Worm (Caenorhabditis elegans) whole organism, L1 larva: ENCODE data around the gene F48C5.2.

Experiments
- alr-1 ChIP-seq: fragments of 200-800 bp; sonication (Bioruptor generic); optimal IDR thresholded peaks from 2 replicates; lab custom pipeline; 2018; ENCODE audit warnings: borderline replicate concordance, mild to moderate bottlenecking, missing genetic modification characterization, missing compliant biosample characterization
- ama-1 ChIP-seq: fragments of 150-350 bp; optimal IDR thresholded peaks from 2 replicates; lab custom pipeline; 2014
- blmp-1 ChIP-seq: fragments of 150-350 bp; optimal IDR thresholded peaks from 2 replicates; lab custom pipeline; 2014; ENCODE audit warnings: missing biosample characterization, missing genetic modification characterization
- ceh-8 ChIP-seq: fragments of 200-800 bp; sonication (Bioruptor generic); optimal IDR thresholded peaks from 2 replicates; lab custom pipeline; 2018; ENCODE audit warnings: mild to moderate bottlenecking, missing genetic modification characterization, moderate library complexity, missing compliant biosample characterization
- ceh-88 ChIP-seq: fragments of 200-800 bp; sonication (Bioruptor generic); IDR thresholded peaks from 2 replicates; pipeline ENCODE4 v1.3.6; 2022; ENCODE audit warnings: missing genetic modification characterization, missing compliant biosample characterization
- ces-1 ChIP-seq: fragments of 150-350 bp; optimal IDR thresholded peaks from 2 replicates; lab custom pipeline; 2014; ENCODE audit warnings: missing biosample characterization, missing genetic modification reagents, missing genetic modification characterization
- dsc-1 ChIP-seq: sonication (generic microtip); optimal IDR thresholded peaks from 2 replicates; lab custom pipeline; 2016; ENCODE audit warnings: mild to moderate bottlenecking, missing genetic modification characterization, missing compliant biosample characterization
- efl-1 ChIP-seq, 4 experiments: fragments of 150-350 bp; optimal IDR thresholded peaks in 3 of 4; peaks in 1 of 4; 1 replicate in 1 of 4; 2 replicates in 3 of 4; lab custom pipeline; 2014; ENCODE audit warnings: missing biosample characterization in 2 of 4, missing genetic modification characterization in 2 of 4, missing genetic modification reagents in 2 of 4
- elt-2 ChIP-seq: sonication (generic microtip); optimal IDR thresholded peaks from 2 replicates; lab custom pipeline; 2016; ENCODE audit warnings: missing genetic modification characterization, mild to moderate bottlenecking, inconsistent platforms, missing compliant biosample characterization, missing genetic modification reagents
- elt-3 ChIP-seq, 6 experiments: fragments of 150-350 bp in 1 of 6; sonication (generic microtip); optimal IDR thresholded peaks; 2 replicates each; lab custom pipeline; 2017 to 2018; ENCODE audit warnings: missing biosample characterization in 6 of 6, missing genetic modification characterization in 6 of 6, inconsistent platforms in 1 of 6
- ets-5 ChIP-seq: fragments of 200-800 bp; sonication (Bioruptor generic); IDR thresholded peaks from 2 replicates; pipeline ENCODE4 v1.3.6; 2022; ENCODE audit warnings: missing genetic modification characterization, missing compliant biosample characterization
- fos-1 ChIP-seq: fragments of 150-350 bp; optimal IDR thresholded peaks from 2 replicates; lab custom pipeline; 2014; ENCODE audit warnings: missing biosample characterization, missing genetic modification characterization
- hlh-17 ChIP-seq: fragments of 200-800 bp; sonication (Bioruptor generic); optimal IDR thresholded peaks from 2 replicates; lab custom pipeline; 2018; ENCODE audit warnings: missing genetic modification characterization, mild to moderate bottlenecking, missing compliant biosample characterization, moderate library complexity, borderline replicate concordance
- hpl-2 ChIP-seq: fragments of 150-350 bp; optimal IDR thresholded peaks from 2 replicates; lab custom pipeline; 2014; ENCODE audit warnings: missing biosample characterization, missing genetic modification reagents, missing genetic modification characterization
- jun-1 ChIP-seq: fragments of 150-350 bp; optimal IDR thresholded peaks from 2 replicates; lab custom pipeline; 2014; ENCODE audit warnings: missing biosample characterization, missing genetic modification reagents, missing genetic modification characterization
- lin-13 ChIP-seq: fragments of 150-350 bp; optimal IDR thresholded peaks from 2 replicates; lab custom pipeline; 2014; ENCODE audit warnings: missing biosample characterization, missing genetic modification reagents, missing genetic modification characterization
- lin-14 ChIP-seq: fragments of 200-800 bp; sonication (Bioruptor generic); optimal IDR thresholded peaks from 2 replicates; lab custom pipeline; 2018; ENCODE audit warnings: mild to moderate bottlenecking, missing genetic modification characterization, moderate library complexity, missing compliant biosample characterization
- lin-35 ChIP-seq, 2 experiments: fragments of 150-350 bp; optimal IDR thresholded peaks; 2 replicates each; lab custom pipeline; 2014; ENCODE audit warnings: missing biosample characterization in 2 of 2, missing genetic modification characterization in 2 of 2, missing genetic modification reagents in 2 of 2
- lin-39 ChIP-seq: fragments of 150-350 bp; optimal IDR thresholded peaks from 2 replicates; lab custom pipeline; 2014; ENCODE audit warnings: missing biosample characterization, missing genetic modification reagents, missing genetic modification characterization
- lir-3 ChIP-seq: sonication (generic microtip); optimal IDR thresholded peaks from 2 replicates; lab custom pipeline; 2016; ENCODE audit warnings: mild to moderate bottlenecking, missing genetic modification characterization, moderate library complexity, missing compliant biosample characterization; ENCODE audit not compliant: poor library complexity
- lsy-2 ChIP-seq, 2 experiments: fragments of 150-350 bp; optimal IDR thresholded peaks; 2 replicates each; lab custom pipeline; 2014; ENCODE audit warnings: missing biosample characterization in 2 of 2, missing genetic modification characterization in 2 of 2
- mdl-1 ChIP-seq, 2 experiments: fragments of 150-350 bp; optimal IDR thresholded peaks; 2 replicates each; lab custom pipeline; 2014 to 2017; ENCODE audit warnings: missing biosample characterization in 2 of 2, missing genetic modification characterization in 2 of 2, inconsistent platforms in 1 of 2
- mef-2 ChIP-seq: fragments of 150-350 bp; optimal IDR thresholded peaks from 2 replicates; lab custom pipeline; 2014; ENCODE audit warnings: missing biosample characterization, missing genetic modification characterization
- nhr-12 ChIP-seq: sonication (generic microtip); optimal IDR thresholded peaks from 2 replicates; lab custom pipeline; 2017; ENCODE audit warnings: missing biosample characterization, missing genetic modification characterization
- nhr-28 ChIP-seq: fragments of 150-350 bp; optimal IDR thresholded peaks from 2 replicates; lab custom pipeline; 2014; ENCODE audit warnings: missing biosample characterization, missing genetic modification characterization
- nhr-77 ChIP-seq: fragments of 150-350 bp; optimal IDR thresholded peaks from 2 replicates; lab custom pipeline; 2014; ENCODE audit warnings: missing biosample characterization, missing genetic modification characterization
- nhr-90 ChIP-seq: sonication (generic microtip); optimal IDR thresholded peaks from 2 replicates; lab custom pipeline; 2016; ENCODE audit warnings: mild to moderate bottlenecking, missing genetic modification characterization, missing compliant biosample characterization; ENCODE audit not compliant: poor library complexity
- pag-3 ChIP-seq: sonication (generic microtip); optimal IDR thresholded peaks from 2 replicates; lab custom pipeline; 2017; ENCODE audit warnings: missing genetic modification characterization, mild to moderate bottlenecking, missing compliant biosample characterization, antibody characterized with exemption, borderline replicate concordance; ENCODE audit not compliant: insufficient read depth
- rnt-1 ChIP-seq: sonication (generic microtip); optimal IDR thresholded peaks from 2 replicates; lab custom pipeline; 2016; ENCODE audit warnings: mild to moderate bottlenecking, missing genetic modification characterization, moderate library complexity, missing compliant biosample characterization
- snu-23 ChIP-seq: sonication (generic microtip); optimal IDR thresholded peaks from 2 replicates; lab custom pipeline; 2016; ENCODE audit warnings: missing genetic modification characterization, missing compliant biosample characterization
- sup-37 ChIP-seq: fragments of 200-800 bp; sonication (Bioruptor generic); optimal IDR thresholded peaks from 2 replicates; lab custom pipeline; 2018; ENCODE audit warnings: mild to moderate bottlenecking, missing genetic modification characterization, missing compliant biosample characterization
- swsn-7 ChIP-seq: sonication (generic microtip); optimal IDR thresholded peaks from 2 replicates; lab custom pipeline; 2016; ENCODE audit warnings: missing genetic modification characterization, missing compliant biosample characterization
- unc-130 ChIP-seq: fragments of 150-350 bp; optimal IDR thresholded peaks from 2 replicates; lab custom pipeline; 2017; ENCODE audit warnings: missing biosample characterization, missing genetic modification characterization, inconsistent platforms
- unc-86 ChIP-seq: sonication (generic microtip); optimal IDR thresholded peaks from 2 replicates; lab custom pipeline; 2016; ENCODE audit warnings: missing genetic modification characterization, missing compliant biosample characterization
- vab-15 ChIP-seq: sonication (generic microtip); optimal IDR thresholded peaks from 2 replicates; lab custom pipeline; 2017; ENCODE audit warnings: missing genotype, mild to moderate bottlenecking, missing genetic modification characterization, missing compliant biosample characterization
- zag-1 ChIP-seq: fragments of 150-350 bp; optimal IDR thresholded peaks from 2 replicates; lab custom pipeline; 2014; ENCODE audit warnings: missing biosample characterization, missing genetic modification characterization
- ztf-4 ChIP-seq: fragments of 150-350 bp; optimal IDR thresholded peaks from 2 replicates; lab custom pipeline; 2014; ENCODE audit warnings: missing biosample characterization, missing genetic modification characterization

F48C5.2 gene

ce11 chrX:11471893-11472292 lies 17.8 kb upstream of the F48C5.2 start (continued):
- TF ChIP-seq jun-1 (no peak), nhr-90 (tag; lab: Kevin White, UChicago) (no peak), mef-2 (tag; lab: Kevin White, UChicago) (no peak), nhr-28 (tag; lab: Kevin White, UChicago) (no peak), ces-1 (GFP tag; lab: Kevin White, UChicago) (no peak), lir-3 (tag; lab: Kevin White, UChicago) (no peak), hpl-2 (GFP tag; lab: Kevin White, UChicago) (no peak), lin-14 (peak; percentile 96), swsn-7 (tag; lab: Kevin White, UChicago) (peak; percentile 25), zag-1 (tag; lab: Kevin White, UChicago) (no peak), lin-13 (GFP tag; lab: Kevin White, UChicago) (no peak), vab-15 (tag; lab: Kevin White, UChicago) (no peak), mdl-1 (tag; optimal IDR thresholded peaks at IDR 0.05; lab: Kevin White, UChicago) (peak in 1 of 2 experiments; percentile 88), unc-86 (peak; percentile 51), dsc-1 (tag; lab: Kevin White, UChicago) (no peak), alr-1 (tag; lab: Kevin White, UChicago) (no peak), nhr-12 (no peak), sup-37 (GFP tag; lab: Kevin White, UChicago) (no peak), rnt-1 (tag; lab: Kevin White, UChicago) (peak; percentile 24), ztf-4 (peak; percentile 29), pag-3 (tag; lab: Kevin White, UChicago) (no peak), unc-130 (peak; percentile 32), ceh-8 (GFP tag; lab: Kevin White, UChicago) (no peak), efl-1 (optimal IDR thresholded peaks at IDR 0.05; lab: Kevin White, UChicago) (no peak), efl-1 (GFP tag; optimal IDR thresholded peaks at IDR 0.05 in 1 of 2; lab: Kevin White, UChicago) (peak; percentile 8 to 91), nhr-77 (tag; lab: Kevin White, UChicago) (no peak), ets-5 (GFP tag; lab: Robert Waterston, UW) (no peak), lin-39 (tag; lab: Kevin White, UChicago) (no peak)

DNA sequence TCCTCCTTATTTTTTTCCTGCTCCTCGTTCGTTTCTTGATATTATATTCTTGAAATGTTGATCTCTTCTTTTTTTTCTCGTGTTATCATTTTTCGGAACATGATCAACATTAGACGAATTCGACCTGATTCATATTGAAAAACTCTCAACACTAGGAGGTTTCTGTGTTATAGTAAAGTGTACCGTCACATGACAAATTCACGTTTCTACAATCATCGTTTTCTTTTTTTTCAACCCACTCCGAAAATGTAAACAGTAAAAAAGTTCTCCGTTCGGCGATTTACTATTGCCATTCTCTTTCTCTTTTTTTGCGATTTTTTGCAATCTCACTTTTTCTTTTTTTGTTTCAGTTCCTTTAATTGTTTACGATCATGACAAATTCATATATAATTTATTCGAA lies 17.3 kb upstream of the F48C5.2 start:
- TF ChIP-seq ama-1 (no peak), elt-3 (tag; optimal IDR thresholded peaks at IDR 0.05; lab: Kevin White, UChicago) (peak in 1 of 6 experiments; percentile 20), lsy-2 (tag; optimal IDR thresholded peaks at IDR 0.05; lab: Kevin White, UChicago) (no peak), snu-23 (GFP tag; lab: Kevin White, UChicago) (no peak), lin-35 (GFP tag; optimal IDR thresholded peaks at IDR 0.05; lab: Kevin White, UChicago) (peak in 1 of 2 experiments; percentile 22), blmp-1 (tag; lab: Kevin White, UChicago) (peak; percentile 9)

DNA sequence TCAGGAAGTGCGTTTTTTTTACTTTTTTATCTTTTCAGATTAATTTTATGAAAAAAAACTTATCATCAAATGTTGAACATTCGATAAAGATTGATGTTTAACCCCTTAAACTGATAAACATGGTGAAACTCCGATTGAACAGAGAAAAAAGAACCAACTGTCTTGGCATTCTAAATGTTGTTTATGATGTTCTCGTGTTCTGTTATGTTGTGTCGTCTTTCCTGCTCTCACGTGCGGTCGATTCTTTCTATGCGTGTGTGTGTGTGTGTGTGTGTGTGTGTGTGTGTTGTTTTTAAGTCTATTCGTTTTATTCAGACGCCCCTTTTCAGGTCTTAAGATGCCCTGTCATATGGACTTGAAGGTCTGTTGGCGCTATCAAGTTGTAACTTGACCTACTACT lies 15.5 kb upstream of the F48C5.2 start:
- no peak for TF ChIP-seq fos-1 (tag; lab: Kevin White, UChicago)
- no peak for TF ChIP-seq hlh-17 (GFP tag; lab: Kevin White, UChicago)
- peak in 1 of 2 experiments; percentile 26 for TF ChIP-seq mdl-1 (tag; optimal IDR thresholded peaks at IDR 0.05; lab: Kevin White, UChicago)
- peak; percentile 49 for TF ChIP-seq lin-14
- peak; percentile 15 for TF ChIP-seq elt-2
- peak in 1 of 2 experiments; percentile 36 for TF ChIP-seq lin-35 (GFP tag; optimal IDR thresholded peaks at IDR 0.05; lab: Kevin White, UChicago)

- TF ChIP-seq ceh-88 (GFP tag; lab: Robert Waterston, UW) (no peak), dsc-1 (tag; lab: Kevin White, UChicago) (no peak), lin-14 (peak; percentile 18), ces-1 (GFP tag; lab: Kevin White, UChicago) (no peak)
Measured at ce11 chrX:11468814-11469213, 14.7 kb upstream of the F48C5.2 start.
